Worm (Caenorhabditis elegans) whole organism, dauer: ENCODE data around the gene F53H4.4.

ENCODE experiments used
- unc-62 ChIP-seq: sonication (generic microtip); optimal IDR thresholded peaks from 2 replicates; lab custom pipeline; 2017; ENCODE audit warnings: missing biosample characterization, missing genetic modification reagents, missing genetic modification characterization

The F53H4.4 gene

ce11 chrX:15860556-15861008 is 5.6 kb upstream of the F53H4.4 start, which contains the start of gene F53H4.6:
Gene F53H4.6, minus strand, starts transcription at chrX:15860606.
- TF ChIP-seq unc-62 (GFP tag; lab: Kevin White, UChicago): no peak

- TF ChIP-seq unc-62 (GFP tag; lab: Kevin White, UChicago): no peak
Measured at ce11 chrX:15869589-15869988, 3.4 kb downstream of the F53H4.4 start.

- no peak for TF ChIP-seq unc-62 (GFP tag; lab: Kevin White, UChicago)
Measured at ce11 chrX:15876936-15877335, 10.7 kb downstream of the F53H4.4 start.

ce11 chrX:15878785-15879184 is 12.6 kb downstream of the F53H4.4 start, which contains the start of gene gmeb-2:
Gene gmeb-2, plus strand, starts transcription at chrX:15879085.
- no peak for TF ChIP-seq unc-62 (GFP tag; lab: Kevin White, UChicago)

- TF ChIP-seq unc-62 (GFP tag; lab: Kevin White, UChicago): no peak
Measured at ce11 chrX:15881027-15881426, 14.8 kb downstream of the F53H4.4 start.

ce11 chrX:15884478-15884877 is 18.3 kb downstream of the F53H4.4 start:
- TF ChIP-seq unc-62 (GFP tag; lab: Kevin White, UChicago): no peak

- no peak for TF ChIP-seq unc-62 (GFP tag; lab: Kevin White, UChicago)
Measured at ce11 chrX:15887495-15887894, 21.3 kb downstream of the F53H4.4 start, which contains the start of gene F53H4.3. Gene F53H4.3, minus strand, starts transcription at chrX:15887595.

ce11 chrX:15887989-15888388 is 21.8 kb downstream of the F53H4.4 start:
- no peak for TF ChIP-seq unc-62 (GFP tag; lab: Kevin White, UChicago)

ce11 chrX:15892525-15892924 is 26.3 kb downstream of the F53H4.4 start:
- TF ChIP-seq unc-62 (GFP tag; lab: Kevin White, UChicago): no peak

ce11 chrX:15901214-15901613 is 35.0 kb downstream of the F53H4.4 start:
- TF ChIP-seq unc-62 (GFP tag; lab: Kevin White, UChicago): no peak

- no peak for TF ChIP-seq unc-62 (GFP tag; lab: Kevin White, UChicago)
Measured at ce11 chrX:15902835-15903234, 36.6 kb downstream of the F53H4.4 start.

ce11 chrX:15910328-15910727 is 44.1 kb downstream of the F53H4.4 start, which contains the start of gene npr-33:
Gene npr-33, plus strand, starts transcription at chrX:15910628.
- no peak for TF ChIP-seq unc-62 (GFP tag; lab: Kevin White, UChicago)

- no peak for TF ChIP-seq unc-62 (GFP tag; lab: Kevin White, UChicago)
Measured at ce11 chrX:15912841-15913240, 46.7 kb downstream of the F53H4.4 start.

- TF ChIP-seq unc-62 (GFP tag; lab: Kevin White, UChicago): no peak
Measured at ce11 chrX:15915774-15916173, 49.6 kb downstream of the F53H4.4 start.

- TF ChIP-seq unc-62 (GFP tag; lab: Kevin White, UChicago): no peak
Measured at ce11 chrX:15917000-15917399, 50.8 kb downstream of the F53H4.4 start, which contains the start of the genes F31B9.4 and F31B9.2. Gene F31B9.4, minus strand, starts transcription at chrX:15917100. Gene F31B9.2, plus strand, starts transcription at chrX:15917367.
